Fruit fly (Drosophila melanogaster) Kc167 (cell line): ENCODE results near the gene Nna1.

Experiments
- h ChIP-seq: fragments of >200 bp; optimal IDR thresholded peaks from 3 replicates; lab custom pipeline; 2018; ENCODE audit warnings: missing external identifiers
- insv ChIP-seq: fragments of >200 bp; optimal IDR thresholded peaks from 3 replicates; lab custom pipeline; 2018; ENCODE audit warnings: missing external identifiers

dm6 chrX:13765217-13765616, 73.1 kb downstream of the Nna1 start:
- TF ChIP-seq insv: no peak
- no peak for TF ChIP-seq h
